Fruit fly (Drosophila melanogaster): ENCODE results near the gene CG5151.

CG5151 gene

DNA sequence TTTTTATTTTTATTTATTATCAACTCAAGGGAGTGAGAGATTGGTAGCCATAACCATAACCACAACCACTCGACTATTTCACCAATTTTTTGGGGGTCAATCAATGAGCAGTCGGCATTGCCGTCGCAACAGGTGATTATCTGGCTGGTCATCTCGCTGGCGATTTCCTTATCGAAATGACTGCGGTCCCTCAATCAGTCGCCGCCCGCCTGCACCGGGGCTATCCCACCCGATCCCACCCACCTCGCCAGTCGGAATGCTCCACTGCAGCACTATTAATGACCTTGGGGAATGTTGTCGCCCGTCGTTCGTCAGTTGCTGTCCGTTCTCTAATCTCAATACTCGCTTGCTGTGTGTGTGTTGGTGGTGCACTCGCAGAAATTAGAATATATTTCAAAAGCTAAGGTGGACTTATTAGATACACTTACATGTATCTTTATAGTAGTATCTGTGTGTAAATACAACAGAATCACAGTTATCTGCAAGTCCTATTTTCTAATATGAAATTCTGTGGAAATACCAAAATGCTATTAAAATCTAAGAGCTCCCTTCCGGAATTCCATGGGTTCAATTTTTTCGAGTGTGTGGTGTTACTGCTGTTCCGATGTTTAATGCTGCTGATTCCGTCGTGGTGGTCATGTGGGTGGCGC is 4.0 kb downstream of the CG5151 start (continued):
- TF ChIP-seq trh (GFP tag; optimal IDR thresholded peaks at IDR 0.05) (no peak), CG10366 (GFP tag; IDR thresholded peaks at IDR 0.05) (peak; percentile 28; the same call in 1 of the 2 replicates), Bteb2 (GFP tag; optimal IDR thresholded peaks at IDR 0.05) (no peak), pum (GFP tag; optimal IDR thresholded peaks at IDR 0.05) (peak; percentile 60), CG13287 (GFP tag; IDR thresholded peaks at IDR 0.05; ENCODE audit: partially characterized antibody) (no peak), br (optimal IDR thresholded peaks at IDR 0.05) (no peak), HLH4C (GFP tag; IDR thresholded peaks at IDR 0.05; ENCODE audit: partially characterized antibody) (no peak), CG1602 (GFP tag; optimal IDR thresholded peaks at IDR 0.05) (peak; percentile 54), ara (GFP tag; IDR thresholded peaks at IDR 0.05) (no peak), CG11398 (GFP tag; optimal IDR thresholded peaks at IDR 0.05) (peak; percentile 37), chm (GFP tag; IDR thresholded peaks at IDR 0.05) (no peak), CG17829 (tag; optimal IDR thresholded peaks at IDR 0.05) (peak; percentile 14), CG13894 (tag; optimal IDR thresholded peaks at IDR 0.05) (peak; percentile 49), wdn (GFP tag; IDR thresholded peaks at IDR 0.05) (no peak), Scr (GFP tag; IDR thresholded peaks at IDR 0.05; ENCODE audit: partially characterized antibody) (no peak), Med (GFP tag) (peak; percentile 82), CG9797 (GFP tag; optimal IDR thresholded peaks at IDR 0.05) (no peak), unc-4 (GFP tag; IDR thresholded peaks at IDR 0.05; ENCODE audit: partially characterized antibody) (no peak), CG18764 (GFP tag; optimal IDR thresholded peaks at IDR 0.05) (no peak), CG17385 (GFP tag; optimal IDR thresholded peaks at IDR 0.05) (peak; percentile 65), grau (tag; optimal IDR thresholded peaks at IDR 0.05) (peak; percentile 78), B-H1 (GFP tag; IDR thresholded peaks at IDR 0.05) (no peak), ssp (GFP tag; IDR thresholded peaks at IDR 0.05) (peak; percentile 39; the same call in 1 of the 2 replicates), ken (GFP tag; IDR thresholded peaks at IDR 0.05) (0 out of 3 replicates have a peak, but pooled peaks have one; percentile 29), CG4360 (GFP tag; IDR thresholded peaks at IDR 0.05) (no peak), MBD-R2 (GFP tag; IDR thresholded peaks at IDR 0.05) (peak; percentile 38; the same call in 1 of the 2 replicates), sim (GFP tag; IDR thresholded peaks at IDR 0.05) (no peak), CG31388 (GFP tag; optimal IDR thresholded peaks at IDR 0.05) (no peak), CG4617 (GFP tag; optimal IDR thresholded peaks at IDR 0.05; ENCODE audit: borderline replicate concordance) (no peak), zf30C (GFP tag; optimal IDR thresholded peaks at IDR 0.05) (peak; percentile 57), CG12942 (GFP tag; optimal IDR thresholded peaks at IDR 0.05) (peak; percentile 35), Poxn (GFP tag; IDR thresholded peaks at IDR 0.05) (no peak), E2f1 (GFP tag; IDR thresholded peaks at IDR 0.05) (peak; percentile 48), CG12391 (tag; optimal IDR thresholded peaks at IDR 0.05) (peak; percentile 63), exex (tag; optimal IDR thresholded peaks at IDR 0.05) (no peak), CG11696 (GFP tag; IDR thresholded peaks at IDR 0.05) (no peak), Abd-B (GFP tag; optimal IDR thresholded peaks at IDR 0.05) (peak; percentile 66), CTCF (GFP tag; optimal IDR thresholded peaks at IDR 0.05) (no peak), Opbp (GFP tag; IDR thresholded peaks at IDR 0.05; ENCODE audit: partially characterized antibody) (no peak), bcd (GFP tag; optimal IDR thresholded peaks at IDR 0.05) (peak; percentile 60), CG16779 (GFP tag; IDR thresholded peaks at IDR 0.05) (no peak), CG6254 (GFP tag; optimal IDR thresholded peaks at IDR 0.05) (no peak), CG9215 (GFP tag; IDR thresholded peaks at IDR 0.05) (peak; percentile 68), CG6175 (GFP tag; IDR thresholded peaks at IDR 0.05) (no peak), stc (GFP tag; IDR thresholded peaks at IDR 0.05) (no peak; the same call in 1 of the 2 replicates), CG4282 (GFP tag; optimal IDR thresholded peaks at IDR 0.05) (no peak), CG7839 (tag; optimal IDR thresholded peaks at IDR 0.05) (peak; percentile 79), CG17612 (GFP tag; IDR thresholded peaks at IDR 0.05) (no peak), ewg (GFP tag; optimal IDR thresholded peaks at IDR 0.05) (peak; percentile 28), gce (GFP tag; IDR thresholded peaks at IDR 0.05) (no peak), Dref (GFP tag; IDR thresholded peaks at IDR 0.05) (no peak), CG11093 (GFP tag; IDR thresholded peaks at IDR 0.05) (peak; percentile 31; the same call in 1 of the 3 replicates)
